Worm (Caenorhabditis elegans): ENCODE data around the gene dgk-2.

DNA sequence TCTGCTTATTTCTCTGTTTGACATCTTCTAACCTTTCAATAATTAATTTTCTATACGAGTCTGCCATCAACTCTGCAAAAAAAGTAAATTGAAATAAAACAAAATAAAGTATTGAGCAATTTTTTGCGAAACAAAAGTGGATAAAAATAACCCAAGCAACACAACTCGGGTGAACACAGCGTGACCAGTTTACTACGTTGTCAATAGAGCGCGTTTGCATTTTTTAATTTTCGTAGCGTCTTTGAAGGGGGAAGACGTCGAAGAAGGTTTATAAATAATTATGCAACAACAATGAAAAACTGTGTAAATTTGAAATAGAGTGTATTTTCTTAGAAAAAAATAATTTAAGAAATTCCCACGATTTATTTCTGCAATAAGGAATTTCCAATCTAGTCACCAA lies 41.8 kb downstream of the dgk-2 start, which contains the start of gene atg-16.1:
- no peak for TF ChIP-seq daf-12 (tag; optimal IDR thresholded peaks at IDR 0.05)
- no peak for TF ChIP-seq ztf-4 (tag; optimal IDR thresholded peaks at IDR 0.05)
